Fruit fly (Drosophila melanogaster): ENCODE results near the gene CG8664.

Gene CG8664

dm6 chrX:17262049-17262448, 20.5 kb downstream of the CG8664 start:
- TF ChIP-seq Bdp1 (GFP tag; optimal IDR thresholded peaks at IDR 0.05), result no peak
- TF ChIP-seq dmrt99B (tag; optimal IDR thresholded peaks at IDR 0.05), result no peak
- no peak for TF ChIP-seq CG8290 (GFP tag; optimal IDR thresholded peaks at IDR 0.05)
- TF ChIP-seq CG8290 (tag; optimal IDR thresholded peaks at IDR 0.05), result peak in 1 of 2 experiments; percentile 32
- no peak for TF ChIP-seq schlank (tag; optimal IDR thresholded peaks at IDR 0.05)
- TF ChIP-seq CG2199 (GFP tag; IDR thresholded peaks at IDR 0.05), result no peak
- no peak for TF ChIP-seq CG18262 (tag; optimal IDR thresholded peaks at IDR 0.05)
- peak; percentile 94 for TF ChIP-seq CG11247 (GFP tag; IDR thresholded peaks at IDR 0.05)
- TF ChIP-seq CG6683 (GFP tag; optimal IDR thresholded peaks at IDR 0.05), result no peak

- TF ChIP-seq Blimp-1 (GFP tag; optimal IDR thresholded peaks at IDR 0.05) (peak; percentile 95), pros (GFP tag; optimal IDR thresholded peaks at IDR 0.05) (no peak)
These were observed 26.8 kb downstream of the CG8664 start for dm6 chrX:17255677-17256076.

dm6 chrX:17254094-17254493, 28.4 kb downstream of the CG8664 start:
- TF ChIP-seq CG10462 (GFP tag; optimal IDR thresholded peaks at IDR 0.05) (no peak), stwl (tag; optimal IDR thresholded peaks at IDR 0.05) (no peak), Blimp-1 (GFP tag; optimal IDR thresholded peaks at IDR 0.05) (peak; percentile 56), Awh (GFP tag; IDR thresholded peaks at IDR 0.05) (no peak), nerfin-1 (tag; optimal IDR thresholded peaks at IDR 0.05) (no peak)

dm6 chrX:17249326-17249725, 33.2 kb downstream of the CG8664 start, which contains the start of gene CG8675:
TSS of gene CG8675 (minus strand) at chrX:17249502.
- TF ChIP-seq CG7372 (GFP tag; IDR thresholded peaks at IDR 0.05), result no peak
- no peak for TF ChIP-seq CG6272 (GFP tag; IDR thresholded peaks at IDR 0.05)
- no peak for TF ChIP-seq sisA (GFP tag; IDR thresholded peaks at IDR 0.05)
- TF ChIP-seq CG1024 (GFP tag; IDR thresholded peaks at IDR 0.05), result no peak
- TF ChIP-seq Dp (GFP tag; optimal IDR thresholded peaks at IDR 0.05), result peak; percentile 37
- TF ChIP-seq CG4424 (GFP tag; optimal IDR thresholded peaks at IDR 0.05), result no peak
- peak; percentile 49 for TF ChIP-seq YL-1 (GFP tag; optimal IDR thresholded peaks at IDR 0.05)
- no peak for TF ChIP-seq ftz-f1 (GFP tag; optimal IDR thresholded peaks at IDR 0.05)
- no peak for TF ChIP-seq CG17612 (GFP tag; IDR thresholded peaks at IDR 0.05)
- no peak for TF ChIP-seq CG8089 (GFP tag; optimal IDR thresholded peaks at IDR 0.05)
- peak; percentile 67 for TF ChIP-seq Lhr (GFP tag; optimal IDR thresholded peaks at IDR 0.05)
- no peak for TF ChIP-seq Dbx (GFP tag; IDR thresholded peaks at IDR 0.05)
- TF ChIP-seq Nf-YA (GFP tag; IDR thresholded peaks at IDR 0.05), result no peak
- no peak for TF ChIP-seq sim (GFP tag; IDR thresholded peaks at IDR 0.05)
- peak; percentile 18 for TF ChIP-seq Hey (tag; optimal IDR thresholded peaks at IDR 0.05)
- no peak for TF ChIP-seq CG2199 (GFP tag; IDR thresholded peaks at IDR 0.05)
- TF ChIP-seq CG31388 (GFP tag; optimal IDR thresholded peaks at IDR 0.05), result no peak
- peak; percentile 7 for TF ChIP-seq CG10267 (tag; optimal IDR thresholded peaks at IDR 0.05)
- peak; percentile 99 for TF ChIP-seq Myb (GFP tag; optimal IDR thresholded peaks at IDR 0.05)
- no peak for TF ChIP-seq Doc2 (GFP tag; IDR thresholded peaks at IDR 0.05)
- TF ChIP-seq amos (GFP tag; IDR thresholded peaks at IDR 0.05; ENCODE audit: partially characterized antibody), result peak; percentile 21; the same call in 1 of the 2 replicates
- peak; percentile 40 for TF ChIP-seq HmgZ (tag; optimal IDR thresholded peaks at IDR 0.05)
- TF ChIP-seq phol (tag; optimal IDR thresholded peaks at IDR 0.05), result peak; percentile 15
- no peak for TF ChIP-seq Asciz (GFP tag; optimal IDR thresholded peaks at IDR 0.05)
- no peak for TF ChIP-seq CG8944 (GFP tag; optimal IDR thresholded peaks at IDR 0.05)
- peak; percentile 16 for TF ChIP-seq CG2712 (tag; optimal IDR thresholded peaks at IDR 0.05)
- no peak for TF ChIP-seq CG3407 (GFP tag; optimal IDR thresholded peaks at IDR 0.05)
- 0 out of 3 replicates have a peak, but pooled peaks have one; percentile 43 for TF ChIP-seq HLH4C (GFP tag; IDR thresholded peaks at IDR 0.05; ENCODE audit: partially characterized antibody)
- no peak for TF ChIP-seq CG30403 (GFP tag; optimal IDR thresholded peaks at IDR 0.05)
- peak; percentile 46; the same call in 2 of the 3 replicates for TF ChIP-seq knrl (GFP tag; IDR thresholded peaks at IDR 0.05; ENCODE audit: partially characterized antibody)
- TF ChIP-seq Bgb (GFP tag; IDR thresholded peaks at IDR 0.05; ENCODE audit: partially characterized antibody), result 0 out of 2 replicates have a peak, but pooled peaks have one; percentile 27
- no peak for TF ChIP-seq jumu (GFP tag; optimal IDR thresholded peaks at IDR 0.05)
- TF ChIP-seq scrt (GFP tag; optimal IDR thresholded peaks at IDR 0.05), result no peak
